Worm (Caenorhabditis elegans) whole organism, late embryonic: Measurements from ENCODE around the gene mif-1.

Experiments
- C38D4.7 ChIP-seq: fragments of 200-800 bp; sonication (Bioruptor generic); optimal IDR thresholded peaks from 2 replicates; lab custom pipeline; 2018; ENCODE audit warnings: mild to moderate bottlenecking, missing genetic modification characterization, moderate library complexity, missing compliant biosample characterization
- K02D7.2 ChIP-seq: sonication (generic microtip); optimal IDR thresholded peaks from 2 replicates; lab custom pipeline; 2017; ENCODE audit warnings: mild to moderate bottlenecking, missing genetic modification characterization, missing compliant biosample characterization
- K09A11.1 ChIP-seq: sonication (generic microtip); optimal IDR thresholded peaks from 2 replicates; lab custom pipeline; 2017; ENCODE audit warnings: antibody characterized with exemption, mild to moderate bottlenecking, missing genetic modification characterization, missing compliant biosample characterization; ENCODE audit not compliant: insufficient read depth
- T23F11.4 ChIP-seq: fragments of 200-800 bp; sonication (Bioruptor generic); optimal IDR thresholded peaks from 2 replicates; lab custom pipeline; 2018; ENCODE audit warnings: mild to moderate bottlenecking, missing genetic modification characterization, missing compliant biosample characterization
- Y22D7AL.16 ChIP-seq: sonication (generic microtip); optimal IDR thresholded peaks from 2 replicates; lab custom pipeline; 2016; ENCODE audit warnings: missing genetic modification characterization, missing compliant biosample characterization
- ama-1 ChIP-seq: fragments of 150-350 bp; optimal IDR thresholded peaks from 2 replicates; lab custom pipeline; 2014
- ceh-18 ChIP-seq: sonication (generic microtip); optimal IDR thresholded peaks from 2 replicates; lab custom pipeline; 2016; ENCODE audit warnings: missing genetic modification characterization, missing compliant biosample characterization
- ceh-19 ChIP-seq: fragments of 200-800 bp; sonication (Bioruptor generic); optimal IDR thresholded peaks from 2 replicates; lab custom pipeline; 2018; ENCODE audit warnings: mild to moderate bottlenecking, missing genetic modification characterization, missing compliant biosample characterization
- ceh-22 ChIP-seq: sonication (generic microtip); optimal IDR thresholded peaks from 2 replicates; lab custom pipeline; 2017; ENCODE audit warnings: missing biosample characterization, missing genetic modification characterization
- ceh-24 ChIP-seq: sonication (generic microtip); optimal IDR thresholded peaks from 2 replicates; lab custom pipeline; 2016; ENCODE audit warnings: mild to moderate bottlenecking, missing genetic modification characterization, missing compliant biosample characterization
- ceh-30 ChIP-seq: fragments of 150-350 bp; optimal IDR thresholded peaks from 2 replicates; lab custom pipeline; 2014; ENCODE audit warnings: missing biosample characterization, missing genetic modification characterization
- ceh-31 ChIP-seq: sonication (generic microtip); optimal IDR thresholded peaks from 2 replicates; lab custom pipeline; 2016; ENCODE audit warnings: missing genetic modification characterization, missing compliant biosample characterization
- ceh-45 ChIP-seq: fragments of 200-800 bp; sonication (Bioruptor generic); IDR thresholded peaks from 2 replicates; pipeline ENCODE4 v1.3.6; 2022; ENCODE audit warnings: missing genetic modification reagents, missing genetic modification characterization, missing compliant biosample characterization
- ceh-48 ChIP-seq: sonication (generic microtip); optimal IDR thresholded peaks from 2 replicates; lab custom pipeline; 2016; ENCODE audit warnings: missing genetic modification characterization, inconsistent platforms, missing compliant biosample characterization
- ceh-9 ChIP-seq: sonication (generic microtip); optimal IDR thresholded peaks from 2 replicates; lab custom pipeline; 2016; ENCODE audit warnings: mild to moderate bottlenecking, missing genetic modification characterization, inconsistent platforms, missing compliant biosample characterization
- dmd-4 ChIP-seq: sonication (generic microtip); optimal IDR thresholded peaks from 2 replicates; lab custom pipeline; 2016; ENCODE audit warnings: borderline replicate concordance, missing genetic modification characterization, missing compliant biosample characterization
- elt-2 ChIP-seq: sonication (generic microtip); optimal IDR thresholded peaks from 2 replicates; lab custom pipeline; 2016; ENCODE audit warnings: missing genetic modification reagents, missing genetic modification characterization, missing compliant biosample characterization
- elt-4 ChIP-seq: sonication (generic microtip); optimal IDR thresholded peaks from 2 replicates; lab custom pipeline; 2016; ENCODE audit warnings: missing genetic modification characterization, missing compliant biosample characterization
- eyg-1 ChIP-seq: sonication (generic microtip); optimal IDR thresholded peaks from 2 replicates; lab custom pipeline; 2016; ENCODE audit warnings: missing genotype, missing genetic modification characterization, missing compliant biosample characterization
- fkh-10 ChIP-seq: fragments of 150-350 bp; optimal IDR thresholded peaks from 2 replicates; lab custom pipeline; 2014; ENCODE audit warnings: missing biosample characterization, missing genetic modification reagents, missing genetic modification characterization
- fkh-6 ChIP-seq: sonication (generic microtip); optimal IDR thresholded peaks from 2 replicates; lab custom pipeline; 2016; ENCODE audit warnings: missing genetic modification characterization, missing compliant biosample characterization
- gmeb-2 ChIP-seq: sonication (generic microtip); optimal IDR thresholded peaks from 2 replicates; lab custom pipeline; 2016; ENCODE audit warnings: missing genetic modification characterization, inconsistent platforms, missing compliant biosample characterization
- hlh-13 ChIP-seq: fragments of 200-800 bp; sonication (Bioruptor generic); optimal IDR thresholded peaks from 2 replicates; lab custom pipeline; 2018; ENCODE audit warnings: mild to moderate bottlenecking, missing genetic modification characterization, missing compliant biosample characterization
- hlh-15 ChIP-seq: sonication (generic microtip); optimal IDR thresholded peaks from 2 replicates; lab custom pipeline; 2016; ENCODE audit warnings: missing genetic modification characterization, missing compliant biosample characterization
- hlh-6 ChIP-seq: sonication (generic microtip); optimal IDR thresholded peaks from 2 replicates; lab custom pipeline; 2016; ENCODE audit warnings: missing genotype, missing genetic modification characterization, missing compliant biosample characterization
- hlh-8 ChIP-seq: sonication (generic microtip); optimal IDR thresholded peaks from 2 replicates; lab custom pipeline; 2016; ENCODE audit warnings: missing genotype, missing genetic modification characterization, missing compliant biosample characterization
- lim-6 ChIP-seq: sonication (generic microtip); optimal IDR thresholded peaks from 2 replicates; lab custom pipeline; 2016; ENCODE audit warnings: missing genetic modification characterization, missing compliant biosample characterization
- madf-2 ChIP-seq: sonication (generic microtip); optimal IDR thresholded peaks from 2 replicates; lab custom pipeline; 2017; ENCODE audit warnings: missing genetic modification characterization, missing compliant biosample characterization
- mec-3 ChIP-seq: sonication (generic microtip); optimal IDR thresholded peaks from 2 replicates; lab custom pipeline; 2016; ENCODE audit warnings: borderline replicate concordance, missing genetic modification characterization, missing compliant biosample characterization
- nfya-1 ChIP-seq: sonication (generic microtip); optimal IDR thresholded peaks from 2 replicates; lab custom pipeline; 2017; ENCODE audit warnings: missing genetic modification characterization, mild to moderate bottlenecking, missing compliant biosample characterization, antibody characterized with exemption, moderate library complexity
- nhr-11 ChIP-seq: fragments of 150-350 bp; optimal IDR thresholded peaks from 2 replicates; lab custom pipeline; 2014; ENCODE audit warnings: missing biosample characterization, missing genetic modification characterization
- odd-2 ChIP-seq: sonication (generic microtip); optimal IDR thresholded peaks from 2 replicates; lab custom pipeline; 2017; ENCODE audit warnings: antibody characterized with exemption, mild to moderate bottlenecking, missing genetic modification characterization, missing compliant biosample characterization
- pax-1 ChIP-seq: fragments of 150-350 bp; optimal IDR thresholded peaks from 2 replicates; lab custom pipeline; 2014; ENCODE audit warnings: missing biosample characterization, missing genetic modification characterization
- pha-2 ChIP-seq: sonication (generic microtip); optimal IDR thresholded peaks from 2 replicates; lab custom pipeline; 2017; ENCODE audit warnings: mild to moderate bottlenecking, missing genetic modification characterization, missing compliant biosample characterization
- pha-4 ChIP-seq: fragments of 150-350 bp; optimal IDR thresholded peaks from 2 replicates; lab custom pipeline; 2018; ENCODE audit warnings: missing biosample characterization, missing genetic modification reagents, missing genetic modification characterization
- pros-1 ChIP-seq: fragments of 150-350 bp; optimal IDR thresholded peaks from 2 replicates; lab custom pipeline; 2014; ENCODE audit warnings: missing biosample characterization, missing genetic modification reagents, missing genetic modification characterization
- rnt-1 ChIP-seq: sonication (generic microtip); optimal IDR thresholded peaks from 2 replicates; lab custom pipeline; 2016; ENCODE audit warnings: missing genetic modification characterization, missing compliant biosample characterization
- sdc-2 ChIP-seq: sonication (generic microtip); optimal IDR thresholded peaks from 2 replicates; lab custom pipeline; 2016; ENCODE audit warnings: missing genotype, missing genetic modification characterization, missing compliant biosample characterization
- sox-4 ChIP-seq: sonication (generic microtip); optimal IDR thresholded peaks from 2 replicates; lab custom pipeline; 2017; ENCODE audit warnings: mild to moderate bottlenecking, missing genetic modification characterization, inconsistent platforms, missing compliant biosample characterization
- syd-9 ChIP-seq: sonication (generic microtip); optimal IDR thresholded peaks from 2 replicates; lab custom pipeline; 2016; ENCODE audit warnings: mild to moderate bottlenecking, missing genetic modification characterization, moderate library complexity, missing compliant biosample characterization
- ttx-3 ChIP-seq: sonication (generic microtip); optimal IDR thresholded peaks from 2 replicates; lab custom pipeline; 2016; ENCODE audit warnings: missing genetic modification reagents, missing genetic modification characterization, missing compliant biosample characterization
- unc-86 ChIP-seq: sonication (generic microtip); optimal IDR thresholded peaks from 2 replicates; lab custom pipeline; 2016; ENCODE audit warnings: missing genetic modification characterization, missing compliant biosample characterization

mif-1 gene

DNA sequence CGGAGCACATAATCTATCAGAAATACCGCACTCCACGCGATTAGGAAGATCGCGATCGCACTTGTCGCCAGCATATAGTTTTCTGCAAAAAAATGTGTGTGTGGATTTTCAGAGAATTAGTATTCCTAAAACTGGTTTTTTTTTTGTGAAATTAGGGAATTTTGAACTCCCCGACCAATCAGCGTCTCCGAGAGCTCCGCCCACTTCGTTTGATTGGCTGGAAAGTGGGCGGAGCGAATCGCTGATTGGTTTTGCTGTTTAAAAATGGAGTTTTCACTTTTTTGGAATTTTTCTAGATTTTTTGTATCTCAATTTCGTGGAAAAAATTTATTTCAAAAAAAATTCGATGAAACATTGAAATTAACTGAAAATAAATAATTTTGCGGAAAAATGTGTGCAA is 13.2 kb downstream of the mif-1 start:
- TF ChIP-seq ceh-30 (tag; lab: Kevin White, UChicago): no peak
- TF ChIP-seq dmd-4: no peak
- no peak for TF ChIP-seq ceh-19 (GFP tag; lab: Kevin White, UChicago)
- no peak for TF ChIP-seq nhr-11 (tag; lab: Kevin White, UChicago)
- TF ChIP-seq nfya-1 (tag; lab: Kevin White, UChicago): peak; percentile 91

DNA sequence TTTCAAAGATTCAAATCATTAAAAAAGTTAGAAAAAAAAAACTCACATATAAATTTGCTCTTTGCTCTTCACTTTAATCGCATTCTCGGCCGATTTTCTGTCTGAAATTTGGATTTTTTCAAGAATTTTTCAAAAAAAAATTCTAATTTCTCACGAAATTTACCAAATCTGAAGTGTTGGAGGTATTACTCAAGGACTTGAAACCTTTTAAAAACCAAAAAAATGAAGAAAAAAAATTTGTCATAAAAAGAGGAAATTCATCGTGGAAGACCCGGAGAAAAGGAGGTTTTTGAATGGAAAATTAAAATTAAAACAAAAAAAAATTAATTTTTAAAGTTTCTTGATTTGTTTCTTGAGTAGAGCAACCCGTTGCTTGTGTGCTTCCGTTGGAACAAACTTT is 14.2 kb downstream of the mif-1 start, which contains the start of gene Y56A3A.2:
Y56A3A.2 (minus strand) TSS at position 101 of the 400 bp plus-strand sequence.
- no peak for TF ChIP-seq hlh-15 (tag; lab: Kevin White, UChicago)
- TF ChIP-seq pha-4 (tag; lab: Kevin White, UChicago): no peak
- TF ChIP-seq ceh-45 (GFP tag; lab: Robert Waterston, UW): no peak
- TF ChIP-seq rnt-1 (tag; lab: Kevin White, UChicago): no peak
- TF ChIP-seq ceh-31: no peak
- no peak for TF ChIP-seq hlh-6 (tag; lab: Kevin White, UChicago)
- TF ChIP-seq nfya-1 (tag; lab: Kevin White, UChicago): no peak
- TF ChIP-seq unc-86 (tag; lab: Kevin White, UChicago): no peak
- TF ChIP-seq ceh-9 (tag; lab: Kevin White, UChicago): no peak
- TF ChIP-seq, all 69 proteins: peak for 0

DNA sequence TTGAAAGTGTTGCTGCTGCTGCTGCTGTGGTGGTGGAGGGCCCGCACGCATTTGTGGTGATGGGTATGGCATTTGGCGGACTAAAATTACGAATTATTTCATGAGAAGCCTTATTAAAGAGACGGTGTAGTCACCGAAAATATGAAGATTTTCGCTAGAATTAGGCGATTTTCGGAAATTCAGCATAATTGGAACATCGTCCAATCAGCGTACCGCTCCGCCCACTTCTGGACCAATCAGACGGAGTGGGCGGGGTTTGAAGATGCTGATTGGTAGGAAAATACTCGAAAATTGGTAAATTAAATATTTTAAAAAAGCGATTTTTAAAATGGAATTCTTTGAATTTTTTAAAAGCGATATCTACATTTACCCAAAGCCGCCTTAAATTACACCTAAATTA is 18.2 kb downstream of the mif-1 start:
- no peak for TF ChIP-seq unc-86 (tag; lab: Kevin White, UChicago)
- TF ChIP-seq nfya-1 (tag; lab: Kevin White, UChicago): peak; percentile 46

DNA sequence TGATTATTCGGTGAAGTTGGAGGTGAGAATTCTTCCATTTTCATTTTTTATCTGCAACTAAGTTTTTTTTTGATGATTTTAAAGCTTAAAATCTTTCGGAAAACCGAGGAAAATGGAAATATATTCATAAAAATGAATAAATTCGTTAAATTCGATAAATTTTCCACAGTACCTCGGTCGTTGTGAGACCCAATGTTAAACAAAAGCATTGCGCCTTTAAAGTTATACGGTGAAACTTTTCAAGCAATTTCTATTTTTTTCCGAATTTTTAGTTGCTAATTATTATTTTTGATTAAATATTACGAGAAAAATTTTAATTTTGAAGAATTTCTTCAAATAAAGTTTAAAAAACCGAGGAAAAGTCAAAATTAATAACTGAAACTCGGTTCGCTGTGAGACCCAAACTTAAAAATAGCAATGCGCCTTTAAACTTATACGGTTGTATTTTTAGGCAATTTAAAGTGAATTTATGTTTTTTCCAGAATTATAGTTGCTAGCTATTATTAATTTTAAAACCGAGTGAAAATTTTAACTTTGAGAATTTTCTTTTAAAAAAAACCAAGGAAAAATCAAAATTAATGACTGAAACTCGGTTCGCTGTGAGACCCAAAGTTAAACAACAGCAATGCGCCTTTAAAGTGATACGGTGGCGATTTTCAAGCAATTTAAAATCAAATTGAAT is 21.4 kb downstream of the mif-1 start, which contains the start of gene taf-12:
taf-12 (minus strand) TSS at position 51 of the 682 bp plus-strand sequence.
- no peak for TF ChIP-seq gmeb-2 (tag; lab: Kevin White, UChicago)
- TF ChIP-seq pha-2 (tag; lab: Kevin White, UChicago): no peak
- TF ChIP-seq ttx-3: no peak
- no peak for TF ChIP-seq Y22D7AL.16 (tag; lab: Kevin White, UChicago)
- TF ChIP-seq ama-1 (lab: Kevin White, UChicago): no peak
- TF ChIP-seq ceh-19 (GFP tag; lab: Kevin White, UChicago): no peak
- TF ChIP-seq pros-1 (tag; lab: Kevin White, UChicago): no peak

DNA sequence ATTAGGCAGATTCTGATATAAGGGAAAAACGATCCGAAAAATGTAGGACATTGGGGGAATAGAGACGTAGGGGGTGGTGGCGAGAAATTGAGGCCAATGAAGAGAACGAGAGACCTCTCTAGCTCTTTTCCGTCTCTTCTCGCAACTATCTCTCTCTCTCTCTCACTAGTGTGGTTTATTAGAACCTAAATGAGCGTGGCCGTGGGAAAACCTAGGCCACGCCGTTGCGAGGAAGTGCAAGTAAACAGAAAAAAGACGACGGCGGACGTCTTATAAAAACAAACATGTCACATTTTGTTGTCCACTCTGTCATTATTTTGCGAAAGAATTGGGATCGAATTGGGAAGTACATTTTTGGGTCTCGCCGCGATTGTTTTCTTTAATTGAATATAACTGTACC is 22.1 kb downstream of the mif-1 start:
- TF ChIP-seq fkh-6 (tag; lab: Kevin White, UChicago) (no peak), pax-1 (tag; lab: Kevin White, UChicago) (peak; percentile 53), mec-3 (tag; lab: Kevin White, UChicago) (peak; percentile 62), sdc-2 (peak; percentile 32), unc-86 (tag; lab: Kevin White, UChicago) (no peak), odd-2 (tag; lab: Kevin White, UChicago) (no peak), pros-1 (tag; lab: Kevin White, UChicago) (peak; percentile 33), ceh-31 (peak; percentile 98), ceh-18 (peak; percentile 68), nfya-1 (tag; lab: Kevin White, UChicago) (peak; percentile 90), C38D4.7 (GFP tag; lab: Kevin White, UChicago) (peak; percentile 12), rnt-1 (tag; lab: Kevin White, UChicago) (peak; percentile 95), lim-6 (tag; lab: Kevin White, UChicago) (peak; percentile 57), hlh-13 (GFP tag; lab: Kevin White, UChicago) (no peak), elt-4 (no peak), syd-9 (tag; lab: Kevin White, UChicago) (no peak), ceh-30 (tag; lab: Kevin White, UChicago) (no peak), hlh-6 (tag; lab: Kevin White, UChicago) (peak; percentile 52), madf-2 (peak; percentile 40), hlh-8 (tag; lab: Kevin White, UChicago) (peak; percentile 66), T23F11.4 (GFP tag; lab: Kevin White, UChicago) (no peak), ceh-24 (tag; lab: Kevin White, UChicago) (no peak), fkh-10 (GFP tag; lab: Kevin White, UChicago) (no peak), K02D7.2 (tag; lab: Kevin White, UChicago) (no peak), elt-2 (peak; percentile 53), eyg-1 (peak; percentile 45), sox-4 (tag; lab: Kevin White, UChicago) (no peak), K09A11.1 (tag; lab: Kevin White, UChicago) (no peak), Y22D7AL.16 (tag; lab: Kevin White, UChicago) (no peak), ceh-22 (tag; lab: Kevin White, UChicago) (no peak), ceh-48 (tag; lab: Kevin White, UChicago) (no peak)
